Worm (Caenorhabditis elegans) whole organism, L3 larva: ENCODE results near the gene somi-1.

Experiments used
- fkh-10 ChIP-seq: sonication (generic microtip); optimal IDR thresholded peaks from 2 replicates; lab custom pipeline; 2017; ENCODE audit warnings: missing biosample characterization, missing genetic modification reagents, missing genetic modification characterization
- nhr-76 ChIP-seq: fragments of 150-350 bp; sonication (generic microtip); optimal IDR thresholded peaks from 5 replicates; lab custom pipeline; 2014; ENCODE audit warnings: missing biosample characterization, missing genetic modification characterization
- unc-62 ChIP-seq: fragments of 150-350 bp; sonication (generic microtip); optimal IDR thresholded peaks from 4 replicates; lab custom pipeline; 2014; ENCODE audit warnings: missing biosample characterization, missing genetic modification reagents, missing genetic modification characterization
- ztf-4 ChIP-seq: fragments of 150-350 bp; optimal IDR thresholded peaks from 2 replicates; lab custom pipeline; 2014; ENCODE audit warnings: missing biosample characterization, missing genetic modification characterization

ce11 chrV:13426764-13427163 is 35.6 kb upstream of the somi-1 start, which contains the start of gene srd-18:
- no peak for TF ChIP-seq unc-62 (GFP tag; lab: Kevin White, UChicago)
- no peak for TF ChIP-seq nhr-76 (tag; lab: Kevin White, UChicago)
- no peak for TF ChIP-seq fkh-10 (GFP tag; lab: Kevin White, UChicago)
- TF ChIP-seq ztf-4 (tag; lab: Kevin White, UChicago), result no peak
